Fruit fly (Drosophila melanogaster) whole organism, wandering third instar larva: ENCODE measurements around the gene mAcon1.

ENCODE experiments used
- Hnf4 ChIP-seq: fragments of 200-800 bp; sonication (Bioruptor generic); optimal IDR thresholded peaks from 2 replicates; lab custom pipeline; 2016; ENCODE audit warnings: missing biosample characterization, mild to moderate bottlenecking, missing genetic modification characterization
- Hr78 ChIP-seq: fragments of >200 bp; optimal IDR thresholded peaks from 2 replicates; lab custom pipeline; 2017; ENCODE audit warnings: missing biosample characterization, missing genetic modification characterization
- Hr83 ChIP-seq: fragments of 200-300 bp; sonication (Bioruptor generic); optimal IDR thresholded peaks from 2 replicates; lab custom pipeline; 2016; ENCODE audit warnings: missing biosample characterization, mild to moderate bottlenecking, missing genetic modification characterization, moderate library complexity; ENCODE audit not compliant: poor library complexity, severe bottlenecking
- Myc ChIP-seq: fragments of >200 bp; optimal IDR thresholded peaks from 2 replicates; lab custom pipeline; 2017
- N ChIP-seq: fragments of >200 bp; optimal IDR thresholded peaks from 2 replicates; lab custom pipeline; 2018; ENCODE audit warnings: missing biosample characterization, missing external identifiers, missing genetic modification characterization
- ey ChIP-seq: fragments of 200-800 bp; sonication (Bioruptor generic); optimal IDR thresholded peaks from 2 replicates; lab custom pipeline; 2016; ENCODE audit warnings: missing biosample characterization, missing genetic modification characterization
- foxo ChIP-seq, 2 experiments: fragments of 200-800 bp; sonication (Bioruptor generic); optimal IDR thresholded peaks; 2 replicates in 1 of 2; 3 replicates in 1 of 2; lab custom pipeline; 2016 to 2017; ENCODE audit warnings: missing biosample characterization in 2 of 2, missing genetic modification characterization in 2 of 2
- sage ChIP-seq: fragments of 200-800 bp; sonication (Bioruptor generic); optimal IDR thresholded peaks from 2 replicates; lab custom pipeline; 2016; ENCODE audit warnings: missing biosample characterization, mild to moderate bottlenecking, missing genetic modification characterization
- sv ChIP-seq: fragments of 200-800 bp; sonication (Bioruptor generic); optimal IDR thresholded peaks from 3 replicates; lab custom pipeline; 2016; ENCODE audit warnings: missing biosample characterization, missing genetic modification characterization

DNA sequence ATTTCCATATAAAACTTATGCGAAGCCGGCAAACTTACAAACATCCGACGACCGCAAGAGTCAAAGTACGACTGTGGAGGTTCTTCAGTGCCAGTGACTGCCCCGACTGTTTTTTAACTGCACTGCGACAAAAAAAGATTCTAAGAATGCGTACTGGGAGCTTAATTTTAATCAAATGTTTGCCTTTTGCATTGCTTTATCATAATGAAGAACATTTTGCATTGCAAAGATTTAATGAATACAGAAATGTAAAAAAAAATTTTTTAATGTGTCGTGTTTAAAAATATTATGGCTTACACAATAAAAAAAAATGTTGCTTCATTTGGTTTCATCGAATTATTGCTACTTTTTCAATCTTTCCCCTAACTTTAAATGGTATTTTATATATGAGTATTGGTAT, 28.8 kb downstream of the mAcon1 start:
- TF ChIP-seq sv (GFP tag; lab: Kevin White, UChicago) = no peak
- no peak for TF ChIP-seq sage (GFP tag; lab: Kevin White, UChicago)
- TF ChIP-seq Myc (lab: Kevin White, UChicago) = no peak
- TF ChIP-seq foxo (GFP tag; optimal IDR thresholded peaks at IDR 0.05; lab: Kevin White, UChicago) = peak in 1 of 2 experiments; percentile 36
- TF ChIP-seq ey (GFP tag; lab: Kevin White, UChicago) = peak; percentile 1
- no peak for TF ChIP-seq Hr83 (GFP tag; lab: Kevin White, UChicago)
- TF ChIP-seq Hnf4 = no peak
- TF ChIP-seq Hr78 = no peak
- TF ChIP-seq N = no peak
